Fruit fly (Drosophila melanogaster): ENCODE results near the gene CG13032.
A peak's percentile ranks its signal among the peaks of the same experiment; 100 is the strongest.

CG13032 gene

DNA sequence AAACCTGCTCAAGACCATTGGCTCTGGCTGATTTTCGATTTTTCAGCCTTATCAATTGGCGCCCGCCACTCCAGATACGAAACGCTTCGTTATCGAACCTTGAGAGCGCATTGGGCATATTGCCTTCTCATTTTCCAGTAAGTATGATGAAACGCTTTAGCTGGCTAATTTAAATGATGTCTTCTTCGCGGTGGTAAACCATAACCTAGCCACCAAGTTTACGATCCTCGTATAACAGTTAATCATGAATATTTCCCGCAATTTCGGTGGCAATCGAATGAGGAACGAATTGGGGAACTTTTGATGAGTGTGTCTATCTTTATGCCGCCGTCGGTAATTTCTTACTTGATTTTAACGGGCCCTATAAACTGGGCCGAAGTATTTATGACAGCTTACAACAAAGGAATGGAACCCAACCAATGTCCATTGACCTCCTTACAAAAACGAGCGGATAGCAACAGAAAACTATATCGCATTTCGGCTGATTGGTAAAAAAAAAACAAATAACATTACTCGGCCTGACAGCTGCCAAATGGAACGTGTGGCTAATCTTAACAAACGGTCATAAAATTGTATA is 7.2 kb upstream of the CG13032 start:
- peak; percentile 27 for TF ChIP-seq kay (GFP tag; ENCODE audit: borderline replicate concordance)
- TF ChIP-seq Hr96 (GFP tag; optimal IDR thresholded peaks at IDR 0.05), result no peak
- no peak for TF ChIP-seq CG7045 (GFP tag; optimal IDR thresholded peaks at IDR 0.05)

DNA sequence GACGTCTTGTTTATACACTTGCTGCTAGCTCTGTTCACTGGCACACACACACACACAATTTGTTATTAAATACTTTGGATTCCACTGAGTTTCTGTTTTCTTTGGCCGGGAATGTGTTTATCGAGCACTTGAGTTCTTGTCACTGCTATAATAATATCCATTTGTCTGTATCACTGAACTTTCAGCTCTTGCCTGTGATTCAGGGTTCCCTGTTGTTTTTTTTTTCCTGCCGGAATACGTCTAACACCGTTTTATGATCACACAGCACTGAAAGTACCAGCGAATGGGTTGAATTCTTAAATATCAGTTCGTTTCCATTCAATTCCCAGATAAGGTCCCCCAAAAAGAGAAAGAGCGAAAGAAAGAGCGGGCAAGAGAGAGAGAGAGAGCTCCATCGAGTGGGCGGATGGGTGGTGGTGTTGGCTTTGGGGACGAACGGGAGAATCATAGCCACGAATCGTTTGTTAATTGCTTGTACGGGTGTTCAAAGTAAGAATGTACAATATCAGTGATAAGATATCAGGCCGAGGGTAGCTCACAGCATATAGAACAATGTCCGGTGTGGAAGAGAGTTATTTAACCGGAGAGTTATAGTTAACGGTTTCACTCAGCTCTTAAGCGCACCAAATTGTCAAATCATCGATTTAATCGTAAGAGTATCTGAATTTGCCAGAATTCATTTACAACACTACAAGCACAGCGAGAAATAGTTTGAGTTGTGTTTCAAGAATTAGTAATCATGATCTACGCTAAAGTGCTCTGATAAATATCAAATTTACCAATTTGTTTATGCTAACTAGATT is 5.9 kb upstream of the CG13032 start, which contains the start of gene Galphaf:
Gene Galphaf, minus strand, starts transcription at position 272 of the 803 bp plus-strand sequence.
- TF ChIP-seq bab1 (GFP tag; optimal IDR thresholded peaks at IDR 0.05), result no peak
- TF ChIP-seq Clk (GFP tag; optimal IDR thresholded peaks at IDR 0.05), result no peak
- peak; percentile 1 for TF ChIP-seq CG5204 (GFP tag; optimal IDR thresholded peaks at IDR 0.05)
- no peak for TF ChIP-seq ovo (GFP tag; optimal IDR thresholded peaks at IDR 0.05)
- TF ChIP-seq tj (GFP tag; optimal IDR thresholded peaks at IDR 0.05), result no peak
- TF ChIP-seq CG14711 (tag; optimal IDR thresholded peaks at IDR 0.05), result no peak
- no peak for TF ChIP-seq CG7045 (GFP tag; optimal IDR thresholded peaks at IDR 0.05)
- peak; percentile 40 for TF ChIP-seq kay (GFP tag; ENCODE audit: borderline replicate concordance)
- TF ChIP-seq pad (GFP tag; optimal IDR thresholded peaks at IDR 0.05), result no peak
- no peak for TF ChIP-seq Mnt (GFP tag; optimal IDR thresholded peaks at IDR 0.05)
- TF ChIP-seq Crg-1 (GFP tag; optimal IDR thresholded peaks at IDR 0.05), result no peak
- TF ChIP-seq cnc (optimal IDR thresholded peaks at IDR 0.05), result no peak
- no peak for TF ChIP-seq CG11617 (GFP tag; optimal IDR thresholded peaks at IDR 0.05)
- TF ChIP-seq CG1620 (GFP tag; optimal IDR thresholded peaks at IDR 0.05), result no peak
- peak; percentile 37 for TF ChIP-seq cic (GFP tag; optimal IDR thresholded peaks at IDR 0.05)
- TF ChIP-seq Hr96 (GFP tag; optimal IDR thresholded peaks at IDR 0.05), result no peak
- TF ChIP-seq CG12768 (GFP tag; optimal IDR thresholded peaks at IDR 0.05), result peak; percentile 3
- peak; percentile 16 for TF ChIP-seq CG33017 (tag; optimal IDR thresholded peaks at IDR 0.05)
- no peak for TF ChIP-seq CG7101 (tag; optimal IDR thresholded peaks at IDR 0.05)
- no peak for TF ChIP-seq toe (GFP tag; optimal IDR thresholded peaks at IDR 0.05)

DNA sequence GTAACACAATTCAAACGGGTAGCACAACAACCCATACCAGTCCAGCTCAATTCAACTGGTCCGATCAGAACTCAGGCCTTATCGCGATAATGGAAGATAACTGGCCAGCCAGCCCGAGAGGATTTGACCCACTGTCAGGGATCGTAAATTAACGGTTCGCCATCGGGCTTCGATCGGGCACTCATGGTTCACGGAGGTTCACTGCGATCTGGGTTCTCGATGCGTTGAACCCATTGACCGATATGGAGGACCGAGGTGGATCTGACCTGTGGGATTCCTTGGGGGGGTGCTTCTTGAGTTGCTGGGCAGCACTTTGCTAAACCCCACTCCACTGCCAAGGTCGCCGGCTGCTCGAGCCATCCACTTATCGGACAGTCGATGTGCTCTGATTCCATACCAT is 5.0 kb upstream of the CG13032 start:
- TF ChIP-seq CG7101 (tag; optimal IDR thresholded peaks at IDR 0.05), result no peak
- TF ChIP-seq CG33017 (tag; optimal IDR thresholded peaks at IDR 0.05), result no peak
- no peak for TF ChIP-seq bab1 (GFP tag; optimal IDR thresholded peaks at IDR 0.05)
- no peak for TF ChIP-seq CG11617 (GFP tag; optimal IDR thresholded peaks at IDR 0.05)
- TF ChIP-seq CG1620 (GFP tag; optimal IDR thresholded peaks at IDR 0.05), result no peak
- no peak for TF ChIP-seq CG14711 (tag; optimal IDR thresholded peaks at IDR 0.05)
- TF ChIP-seq Hr96 (GFP tag; optimal IDR thresholded peaks at IDR 0.05), result no peak
- no peak for TF ChIP-seq cic (GFP tag; optimal IDR thresholded peaks at IDR 0.05)
- no peak for TF ChIP-seq Clk (GFP tag; optimal IDR thresholded peaks at IDR 0.05)
- no peak for TF ChIP-seq ovo (GFP tag; optimal IDR thresholded peaks at IDR 0.05)
- TF ChIP-seq Mnt (GFP tag; optimal IDR thresholded peaks at IDR 0.05), result no peak

DNA sequence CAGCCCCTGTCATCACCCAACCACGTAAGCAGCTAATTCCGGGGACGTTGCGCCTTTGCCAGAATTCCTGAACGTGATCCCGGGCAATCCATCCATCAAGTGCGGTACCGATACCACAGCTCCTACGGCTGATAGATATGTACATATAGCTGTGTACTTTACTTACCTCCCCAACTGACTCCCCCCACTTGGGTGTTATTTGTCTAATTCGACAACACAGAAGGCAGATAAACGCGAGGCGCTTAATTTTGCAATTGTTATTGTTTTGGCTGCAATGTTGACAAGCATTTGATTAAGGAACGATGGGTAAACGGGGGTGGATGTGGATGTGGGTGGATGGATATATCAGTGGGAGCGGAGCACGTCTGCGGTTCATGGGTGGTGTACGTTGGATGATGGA is 3.6 kb upstream of the CG13032 start:
- TF ChIP-seq kay (GFP tag; ENCODE audit: borderline replicate concordance) (peak; percentile 32), CG11617 (GFP tag; optimal IDR thresholded peaks at IDR 0.05) (no peak), CG7101 (tag; optimal IDR thresholded peaks at IDR 0.05) (peak; percentile 25), CG12768 (GFP tag; optimal IDR thresholded peaks at IDR 0.05) (peak; percentile 40), CG7045 (GFP tag; optimal IDR thresholded peaks at IDR 0.05) (peak; percentile 40), Crg-1 (GFP tag; optimal IDR thresholded peaks at IDR 0.05) (peak; percentile 29), Mnt (GFP tag; optimal IDR thresholded peaks at IDR 0.05) (no peak), cic (GFP tag; optimal IDR thresholded peaks at IDR 0.05) (peak; percentile 46), cnc (optimal IDR thresholded peaks at IDR 0.05) (no peak), ovo (GFP tag; optimal IDR thresholded peaks at IDR 0.05) (no peak), CG1620 (GFP tag; optimal IDR thresholded peaks at IDR 0.05) (peak; percentile 12)

DNA sequence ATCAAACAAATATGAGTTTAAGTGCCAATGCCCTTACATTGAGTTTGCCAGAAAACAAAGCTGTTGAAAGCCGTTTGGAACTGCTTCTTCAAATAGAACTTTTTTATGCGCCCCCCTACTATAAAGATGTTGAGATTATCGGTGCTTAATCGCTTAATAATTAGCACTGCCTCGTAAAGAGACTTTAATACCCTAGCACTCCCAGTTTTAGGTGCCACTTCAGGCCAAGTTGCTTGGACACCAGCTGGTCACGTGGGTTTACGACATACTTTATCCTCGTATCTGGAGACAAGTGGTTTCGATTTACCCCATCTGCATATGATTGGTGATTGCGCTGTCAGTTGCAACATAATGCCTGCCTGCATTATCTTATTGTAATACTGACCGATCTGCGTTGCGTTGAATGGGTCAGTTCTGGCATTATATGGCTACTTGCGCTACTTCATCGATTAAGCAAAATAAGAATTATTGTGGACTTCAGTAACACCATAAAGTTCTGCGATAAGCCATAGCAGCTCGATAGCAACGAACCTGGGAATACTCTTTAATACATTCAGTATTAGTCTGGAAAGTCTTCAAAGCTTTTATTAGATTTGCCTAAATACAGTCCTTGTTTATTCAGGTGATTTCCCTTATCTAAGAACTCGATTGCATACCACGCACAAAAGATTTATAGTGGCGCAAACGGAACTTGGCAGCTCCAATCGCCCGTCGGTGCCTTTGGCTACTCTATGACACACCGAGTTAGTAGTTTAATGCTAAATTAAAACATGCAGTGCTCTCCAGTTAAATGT is 2.7 kb upstream of the CG13032 start:
- no peak for TF ChIP-seq pad (GFP tag; optimal IDR thresholded peaks at IDR 0.05)
- no peak for TF ChIP-seq CG1620 (GFP tag; optimal IDR thresholded peaks at IDR 0.05)
- no peak for TF ChIP-seq ovo (GFP tag; optimal IDR thresholded peaks at IDR 0.05)
- TF ChIP-seq Clk (GFP tag; optimal IDR thresholded peaks at IDR 0.05), result no peak
- TF ChIP-seq Mnt (GFP tag; optimal IDR thresholded peaks at IDR 0.05), result no peak
- TF ChIP-seq kay (GFP tag; ENCODE audit: borderline replicate concordance), result no peak
- no peak for TF ChIP-seq CG11617 (GFP tag; optimal IDR thresholded peaks at IDR 0.05)
- TF ChIP-seq CG5204 (GFP tag; optimal IDR thresholded peaks at IDR 0.05), result no peak
- no peak for TF ChIP-seq tj (GFP tag; optimal IDR thresholded peaks at IDR 0.05)
- no peak for TF ChIP-seq CG14711 (tag; optimal IDR thresholded peaks at IDR 0.05)
- no peak for TF ChIP-seq CG12768 (GFP tag; optimal IDR thresholded peaks at IDR 0.05)
- TF ChIP-seq cnc (optimal IDR thresholded peaks at IDR 0.05), result no peak
- TF ChIP-seq Hr96 (GFP tag; optimal IDR thresholded peaks at IDR 0.05), result no peak
- TF ChIP-seq bab1 (GFP tag; optimal IDR thresholded peaks at IDR 0.05), result no peak
- no peak for TF ChIP-seq CG7101 (tag; optimal IDR thresholded peaks at IDR 0.05)
- TF ChIP-seq cic (GFP tag; optimal IDR thresholded peaks at IDR 0.05), result no peak
- TF ChIP-seq CG33017 (tag; optimal IDR thresholded peaks at IDR 0.05), result no peak
